Worm (Caenorhabditis elegans): Measurements from ENCODE around the gene gldi-3.

gldi-3 gene

ce11 chrII:9269588-9269987, 10.3 kb downstream of the gldi-3 start, which contains the start of gene C01G6.3:
Gene C01G6.3 (plus strand): TSS chrII:9269888.
- no peak for TF ChIP-seq lin-13 (tag; optimal IDR thresholded peaks at IDR 0.05)
- TF ChIP-seq ceh-83 (GFP tag; optimal IDR thresholded peaks at IDR 0.05): no peak
- no peak for TF ChIP-seq lin-32 (GFP tag; optimal IDR thresholded peaks at IDR 0.05)
- no peak for TF ChIP-seq drap-1 (GFP tag; optimal IDR thresholded peaks at IDR 0.05)
- no peak for TF ChIP-seq ztf-11 (tag; optimal IDR thresholded peaks at IDR 0.05)
- TF ChIP-seq mls-2 (tag; optimal IDR thresholded peaks at IDR 0.05): no peak
- no peak for TF ChIP-seq unc-62 (GFP tag; optimal IDR thresholded peaks at IDR 0.05)
- TF ChIP-seq ceh-39 (tag; optimal IDR thresholded peaks at IDR 0.05): no peak
- no peak for TF ChIP-seq flh-1 (GFP tag; optimal IDR thresholded peaks at IDR 0.05)
- no peak for TF ChIP-seq elt-1 (tag; optimal IDR thresholded peaks at IDR 0.05; ENCODE audit: borderline replicate concordance, insufficient read depth)
- TF ChIP-seq ceh-43 (GFP tag; optimal IDR thresholded peaks at IDR 0.05): no peak
- no peak for TF ChIP-seq mep-1 (tag; optimal IDR thresholded peaks at IDR 0.05)
- TF ChIP-seq tbx-8 (GFP tag; optimal IDR thresholded peaks at IDR 0.05): no peak
- no peak for TF ChIP-seq zip-8 (tag; optimal IDR thresholded peaks at IDR 0.05)

- TF ChIP-seq sptf-1 (tag; optimal IDR thresholded peaks at IDR 0.05) (no peak), cnd-1 (tag; optimal IDR thresholded peaks at IDR 0.05) (peak; percentile 50), zip-8 (tag; optimal IDR thresholded peaks at IDR 0.05) (peak; percentile 99), nhr-28 (tag; optimal IDR thresholded peaks at IDR 0.05) (no peak), unc-62 (GFP tag; optimal IDR thresholded peaks at IDR 0.05) (peak; percentile 18), sem-2 (GFP tag; optimal IDR thresholded peaks at IDR 0.05) (no peak), mep-1 (tag; optimal IDR thresholded peaks at IDR 0.05) (peak; percentile 7), snpc-4 (tag; optimal IDR thresholded peaks at IDR 0.05) (no peak), nhr-2 (tag; optimal IDR thresholded peaks at IDR 0.05) (peak; percentile 95), elt-1 (tag; optimal IDR thresholded peaks at IDR 0.05; ENCODE audit: borderline replicate concordance, insufficient read depth) (peak; percentile 10), ceh-39 (tag; optimal IDR thresholded peaks at IDR 0.05) (peak; percentile 84), ham-2 (GFP tag; optimal IDR thresholded peaks at IDR 0.05) (no peak)
These were observed 10.9 kb downstream of the gldi-3 start for ce11 chrII:9268983-9269382.

- TF ChIP-seq mab-5 (tag; optimal IDR thresholded peaks at IDR 0.05) (no peak), unc-62 (GFP tag; optimal IDR thresholded peaks at IDR 0.05) (no peak), ceh-39 (tag; optimal IDR thresholded peaks at IDR 0.05) (no peak), drap-1 (GFP tag; optimal IDR thresholded peaks at IDR 0.05) (no peak), zip-8 (tag; optimal IDR thresholded peaks at IDR 0.05) (no peak), mls-2 (tag; optimal IDR thresholded peaks at IDR 0.05) (no peak), elt-3 (tag; optimal IDR thresholded peaks at IDR 0.05) (no peak), flh-1 (GFP tag; optimal IDR thresholded peaks at IDR 0.05) (no peak)
These were observed 13.1 kb downstream of the gldi-3 start, which contains the start of gene C01G6.2 for ce11 chrII:9266755-9267154. Gene C01G6.2 (plus strand): TSS chrII:9267055.

DNA sequence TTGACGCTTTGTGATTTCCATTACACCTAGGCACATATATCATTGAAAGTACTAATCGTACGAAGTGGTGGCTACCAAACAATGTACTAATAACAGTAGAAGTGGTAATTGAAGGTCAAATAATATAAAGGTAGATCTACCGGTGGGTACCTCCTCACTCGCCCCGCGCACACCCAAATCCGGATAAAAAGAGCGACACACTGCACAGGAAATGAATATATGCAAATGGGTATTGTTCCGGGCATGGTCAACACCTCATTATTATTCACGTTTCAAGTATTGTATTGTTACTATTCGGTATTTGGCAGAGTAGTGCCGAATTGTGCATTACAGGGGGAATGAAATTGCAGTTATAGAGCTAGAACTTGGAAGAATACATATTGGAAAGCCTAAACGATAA, 13.6 kb downstream of the gldi-3 start:
- peak; percentile 33 for TF ChIP-seq nhr-2 (tag; optimal IDR thresholded peaks at IDR 0.05)
- no peak for TF ChIP-seq elt-3 (tag; optimal IDR thresholded peaks at IDR 0.05)
- TF ChIP-seq ham-2 (GFP tag; optimal IDR thresholded peaks at IDR 0.05): peak; percentile 56
- peak; percentile 23 for TF ChIP-seq mls-2 (tag; optimal IDR thresholded peaks at IDR 0.05)

DNA sequence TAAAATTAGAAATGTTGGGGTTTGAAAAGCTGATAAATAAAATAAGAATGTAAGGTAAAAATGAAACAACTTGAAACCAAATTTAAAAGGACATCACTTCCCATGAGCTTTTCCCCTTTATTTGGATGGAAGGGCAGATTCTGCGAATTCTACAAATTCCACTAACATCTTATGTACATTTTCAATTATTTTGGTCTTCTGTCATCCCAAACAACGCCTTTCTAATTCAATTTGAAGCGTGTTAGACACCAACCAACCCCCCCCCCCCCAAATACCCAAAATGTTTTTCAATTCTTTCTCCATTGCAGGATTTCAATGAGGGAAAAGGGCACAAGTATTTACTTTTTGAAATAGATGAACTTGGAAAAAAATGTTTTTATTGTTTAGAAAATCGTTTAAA, 14.2 kb downstream of the gldi-3 start:
- TF ChIP-seq nhr-2 (tag; optimal IDR thresholded peaks at IDR 0.05): no peak
- peak; percentile 81 for TF ChIP-seq ces-1 (GFP tag; optimal IDR thresholded peaks at IDR 0.05)

ce11 chrII:9264689-9265278, 15.1 kb downstream of the gldi-3 start:
- TF ChIP-seq mab-5 (tag; optimal IDR thresholded peaks at IDR 0.05) (peak; percentile 90), mls-2 (tag; optimal IDR thresholded peaks at IDR 0.05) (no peak), drap-1 (GFP tag; optimal IDR thresholded peaks at IDR 0.05) (no peak), hlh-1 (tag; optimal IDR thresholded peaks at IDR 0.05) (peak; percentile 79), ceh-39 (tag; optimal IDR thresholded peaks at IDR 0.05) (no peak), sem-2 (GFP tag; optimal IDR thresholded peaks at IDR 0.05) (no peak), unc-62 (GFP tag; optimal IDR thresholded peaks at IDR 0.05) (peak; percentile 86), nhr-28 (tag; optimal IDR thresholded peaks at IDR 0.05) (no peak), unc-120 (tag; optimal IDR thresholded peaks at IDR 0.05; ENCODE audit: poor library complexity, severe bottlenecking) (peak; percentile 66), ces-1 (GFP tag; optimal IDR thresholded peaks at IDR 0.05) (peak; percentile 16), flh-1 (GFP tag; optimal IDR thresholded peaks at IDR 0.05) (no peak), cnd-1 (tag; optimal IDR thresholded peaks at IDR 0.05) (peak; percentile 39), lin-32 (GFP tag; optimal IDR thresholded peaks at IDR 0.05) (peak; percentile 70), M03D4.4 (tag; optimal IDR thresholded peaks at IDR 0.05) (no peak), elt-1 (tag; optimal IDR thresholded peaks at IDR 0.05; ENCODE audit: borderline replicate concordance, insufficient read depth) (no peak), nhr-12 (tag; optimal IDR thresholded peaks at IDR 0.05) (no peak)

Measured in whole organism, mixed stage, embryonic.